Fruit fly (Drosophila melanogaster) Kc167 (cell line): ENCODE measurements around the gene mRpL46.

Source experiments
- Myc ChIP-seq: fragments of >200 bp; optimal IDR thresholded peaks from 2 replicates; lab custom pipeline; 2017; ENCODE audit warnings: missing external identifiers
- Sin3A ChIP-seq: fragments of >200 bp; optimal IDR thresholded peaks from 2 replicates; lab custom pipeline; 2018; ENCODE audit warnings: missing external identifiers
- h ChIP-seq: fragments of >200 bp; optimal IDR thresholded peaks from 3 replicates; lab custom pipeline; 2018; ENCODE audit warnings: missing external identifiers
- insv ChIP-seq: fragments of >200 bp; optimal IDR thresholded peaks from 3 replicates; lab custom pipeline; 2018; ENCODE audit warnings: missing external identifiers
- psq ChIP-seq: fragments of >200 bp; optimal IDR thresholded peaks from 2 replicates; lab custom pipeline; 2017; ENCODE audit warnings: missing external identifiers
- ttk ChIP-seq: sonication (Bioruptor generic); optimal IDR thresholded peaks from 2 replicates; lab custom pipeline; 2017; ENCODE audit warnings: missing external identifiers

dm6 chr3L:1771658-1772057 is 5.6 kb upstream of the mRpL46 start, which contains the start of gene Dhc62B:
- TF ChIP-seq ttk (no peak), psq (lab: Kevin White, UChicago) (no peak), insv (no peak), h (lab: Kevin White, UChicago) (no peak), Sin3A (lab: Kevin White, UChicago) (no peak), Myc (lab: Kevin White, UChicago) (no peak)
